Fruit fly (Drosophila melanogaster) whole organism, adult: ENCODE results near the gene TpnC73F.

ENCODE experiments used
- Clk ChIP-seq: fragments of 200-800 bp; sonication (Bioruptor generic); optimal IDR thresholded peaks from 2 replicates; lab custom pipeline; 2017; ENCODE audit warnings: missing biosample characterization, missing genetic modification characterization
- bab1 ChIP-seq: fragments of 200-800 bp; sonication (Bioruptor generic); optimal IDR thresholded peaks from 3 replicates; lab custom pipeline; 2019; ENCODE audit warnings: missing biosample characterization, mild to moderate bottlenecking, missing genetic modification characterization, moderate library complexity

- TF ChIP-seq bab1 (GFP tag; lab: Kevin White, UChicago) (no peak), Clk (GFP tag; lab: Kevin White, UChicago) (no peak)
These were observed 44.8 kb upstream of the TpnC73F start for dm6 chr3L:17001055-17001454.
